Fruit fly (Drosophila melanogaster): ENCODE measurements around the gene TP53INP.

TP53INP gene

DNA sequence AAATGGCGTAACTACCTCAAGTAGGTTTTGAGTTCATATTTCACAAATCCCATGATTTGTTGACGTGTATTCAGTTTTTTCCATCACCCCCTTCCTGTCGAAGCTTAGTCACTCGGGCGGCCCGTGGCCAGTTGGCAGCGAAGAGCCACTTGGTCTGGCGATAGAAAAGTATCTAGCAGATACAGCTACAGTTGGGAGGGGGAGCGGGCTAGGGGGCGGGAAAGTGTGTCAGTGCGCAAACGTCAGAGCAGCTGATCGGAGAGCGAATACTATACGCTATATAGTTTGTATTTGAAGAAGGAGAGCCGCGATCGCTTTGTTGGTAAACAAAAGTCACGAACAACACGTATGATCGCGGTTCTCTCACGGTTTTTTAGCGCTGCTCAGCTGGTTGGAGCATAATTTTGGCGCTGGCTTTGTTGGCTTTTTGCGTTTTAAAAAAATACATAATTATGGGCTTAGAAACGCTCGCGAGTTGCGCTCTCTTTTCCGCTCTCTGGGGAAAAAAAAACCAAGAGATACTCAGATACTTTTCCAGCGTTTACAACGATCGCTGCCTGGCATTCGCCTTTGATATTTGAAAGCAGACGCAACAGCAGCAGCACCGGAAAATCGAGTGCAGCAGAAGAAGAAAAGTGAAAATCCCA lies 7.2 kb downstream of the TP53INP start (continued):
- TF ChIP-seq jing (GFP tag; optimal IDR thresholded peaks at IDR 0.05) (no peak), sug (tag; optimal IDR thresholded peaks at IDR 0.05) (peak; percentile 90), CG2120 (GFP tag; optimal IDR thresholded peaks at IDR 0.05) (peak; percentile 52), chm (GFP tag; IDR thresholded peaks at IDR 0.05) (peak; percentile 42; the same call in 1 of the 2 replicates), CG17385 (GFP tag; optimal IDR thresholded peaks at IDR 0.05) (peak; percentile 16), CG9817 (tag; optimal IDR thresholded peaks at IDR 0.05) (peak; percentile 32), tll (GFP tag; optimal IDR thresholded peaks at IDR 0.05) (no peak), CG3847 (GFP tag; IDR thresholded peaks at IDR 0.05) (peak; percentile 36; the same call in 1 of the 2 replicates), bab2 (GFP tag; optimal IDR thresholded peaks at IDR 0.05) (no peak), slp2 (GFP tag; optimal IDR thresholded peaks at IDR 0.05) (no peak), CG7556 (GFP tag; optimal IDR thresholded peaks at IDR 0.05) (no peak), sob (GFP tag; IDR thresholded peaks at IDR 0.05) (no peak), CG10209 (GFP tag; optimal IDR thresholded peaks at IDR 0.05) (no peak), CG5953 (GFP tag; IDR thresholded peaks at IDR 0.05) (0 out of 2 replicates have a peak, but pooled peaks have one; percentile 17), toy (GFP tag; IDR thresholded peaks at IDR 0.05) (no peak), Gug (GFP tag; IDR thresholded peaks at IDR 0.05) (peak; percentile 43; the same call in 2 of the 4 replicates), CG32532 (GFP tag; IDR thresholded peaks at IDR 0.05) (peak; percentile 50), Camta (GFP tag; optimal IDR thresholded peaks at IDR 0.05) (no peak), croc (GFP tag; conservative IDR thresholded peaks at IDR 0.05) (no peak), H2.0 (GFP tag; IDR thresholded peaks at IDR 0.05) (0 out of 2 replicates have a peak, but pooled peaks have one; percentile 5), CG14441 (GFP tag; IDR thresholded peaks at IDR 0.05) (peak; percentile 14; the same call in 1 of the 2 replicates), CG9932 (GFP tag; IDR thresholded peaks at IDR 0.05) (peak; percentile 77), Nf-YC (tag; optimal IDR thresholded peaks at IDR 0.05) (peak; percentile 30), sqz (GFP tag; optimal IDR thresholded peaks at IDR 0.05) (peak; percentile 35), Dbx (GFP tag; IDR thresholded peaks at IDR 0.05) (peak; percentile 51; the same call in 1 of the 3 replicates), abd-A (tag; optimal IDR thresholded peaks at IDR 0.05) (peak; percentile 63), Ravus (GFP tag; IDR thresholded peaks at IDR 0.05) (no peak), ftz-f1 (GFP tag; optimal IDR thresholded peaks at IDR 0.05) (peak; percentile 50), E2f1 (GFP tag; IDR thresholded peaks at IDR 0.05) (0 out of 2 replicates have a peak, but pooled peaks have one; percentile 31), grau (tag; optimal IDR thresholded peaks at IDR 0.05) (peak; percentile 4), CG10543 (GFP tag; optimal IDR thresholded peaks at IDR 0.05) (peak; percentile 98), CG10366 (GFP tag; IDR thresholded peaks at IDR 0.05) (peak; percentile 45), jigr1 (GFP tag; IDR thresholded peaks at IDR 0.05) (no peak), aop (GFP tag; IDR thresholded peaks at IDR 0.05) (no peak), nerfin-1 (tag; optimal IDR thresholded peaks at IDR 0.05) (no peak), ranshi (GFP tag; IDR thresholded peaks at IDR 0.05) (0 out of 2 replicates have a peak, but pooled peaks have one; percentile 28), CG17912 (GFP tag; optimal IDR thresholded peaks at IDR 0.05) (peak; percentile 25), Trl (optimal IDR thresholded peaks at IDR 0.05) (peak; percentile 65 to 93), Trl (GFP tag; optimal IDR thresholded peaks at IDR 0.05) (no peak), NfI (GFP tag; optimal IDR thresholded peaks at IDR 0.05) (no peak), BtbVII (GFP tag; optimal IDR thresholded peaks at IDR 0.05) (peak; percentile 11), Deaf1 (tag; optimal IDR thresholded peaks at IDR 0.05) (peak; percentile 47), HmgZ (tag; optimal IDR thresholded peaks at IDR 0.05) (peak; percentile 45), CrebB (tag; optimal IDR thresholded peaks at IDR 0.05) (peak; percentile 46), CG34422 (GFP tag; IDR thresholded peaks at IDR 0.05) (peak; percentile 48; the same call in 1 of the 3 replicates), Tbp (GFP tag; optimal IDR thresholded peaks at IDR 0.05) (no peak), so (GFP tag; IDR thresholded peaks at IDR 0.05) (0 out of 3 replicates have a peak, but pooled peaks have one; percentile 26), ci (GFP tag; IDR thresholded peaks at IDR 0.05) (peak; percentile 56; the same call in 1 of the 3 replicates), Med (GFP tag) (peak; percentile 95), CG15269 (tag; optimal IDR thresholded peaks at IDR 0.05) (peak; percentile 18)
